Worm (Caenorhabditis elegans) whole organism, mixed stage, embryonic: ENCODE results near the gene F49E8.8.
"Not testable (repeated sequence)": the region's sequence is repeated elsewhere in the genome, so short reads cannot be mapped to it uniquely, and the experiment has no call there.

Experiments
- M03D4.4 ChIP-seq: sonication (generic microtip); optimal IDR thresholded peaks from 2 replicates; lab custom pipeline; 2017; ENCODE audit warnings: mild to moderate bottlenecking, missing genetic modification characterization, missing compliant biosample characterization
- bed-3 ChIP-seq: fragments of 200-800 bp; sonication (Bioruptor generic); optimal IDR thresholded peaks from 3 replicates; lab custom pipeline; 2018; ENCODE audit warnings: mild to moderate bottlenecking, missing genetic modification characterization, moderate library complexity, missing compliant biosample characterization
- blmp-1 ChIP-seq: fragments of 150-350 bp; optimal IDR thresholded peaks from 2 replicates; lab custom pipeline; 2014; ENCODE audit warnings: missing biosample characterization, missing genetic modification characterization
- ceh-39 ChIP-seq: fragments of 150-350 bp; optimal IDR thresholded peaks from 2 replicates; lab custom pipeline; 2014; ENCODE audit warnings: missing biosample characterization, missing genetic modification characterization
- ceh-43 ChIP-seq: fragments of 200-800 bp; sonication (Bioruptor generic); optimal IDR thresholded peaks from 2 replicates; lab custom pipeline; 2018; ENCODE audit warnings: mild to moderate bottlenecking, missing genetic modification characterization, moderate library complexity, missing compliant biosample characterization
- ceh-83 ChIP-seq: fragments of 200-800 bp; sonication (Bioruptor generic); optimal IDR thresholded peaks from 2 replicates; lab custom pipeline; 2018; ENCODE audit warnings: mild to moderate bottlenecking, missing genetic modification characterization, missing compliant biosample characterization
- ces-1 ChIP-seq: fragments of 150-350 bp; optimal IDR thresholded peaks from 2 replicates; lab custom pipeline; 2014; ENCODE audit warnings: missing biosample characterization, missing genetic modification reagents, missing genetic modification characterization
- cnd-1 ChIP-seq: fragments of 200-800 bp; sonication (Bioruptor generic); optimal IDR thresholded peaks from 2 replicates; lab custom pipeline; 2018; ENCODE audit warnings: mild to moderate bottlenecking, missing genetic modification characterization, missing compliant biosample characterization
- drap-1 ChIP-seq: fragments of 200-800 bp; sonication (Bioruptor generic); optimal IDR thresholded peaks from 3 replicates; lab custom pipeline; 2018; ENCODE audit warnings: mild to moderate bottlenecking, missing genetic modification characterization, missing compliant biosample characterization
- elt-1 ChIP-seq: sonication (generic microtip); optimal IDR thresholded peaks from 2 replicates; lab custom pipeline; 2017; ENCODE audit warnings: missing genetic modification characterization, mild to moderate bottlenecking, missing compliant biosample characterization, antibody characterized with exemption, moderate library complexity, borderline replicate concordance; ENCODE audit not compliant: insufficient read depth
- elt-3 ChIP-seq: fragments of 150-350 bp; optimal IDR thresholded peaks from 2 replicates; lab custom pipeline; 2014; ENCODE audit warnings: missing biosample characterization, missing genetic modification characterization
- flh-1 ChIP-seq: fragments of 200-800 bp; sonication (Bioruptor generic); optimal IDR thresholded peaks from 2 replicates; lab custom pipeline; 2018; ENCODE audit warnings: mild to moderate bottlenecking, missing genetic modification characterization, moderate library complexity, missing compliant biosample characterization
- hlh-1 ChIP-seq: fragments of 150-350 bp; optimal IDR thresholded peaks from 2 replicates; lab custom pipeline; 2014; ENCODE audit warnings: missing biosample characterization, missing genetic modification reagents, missing genetic modification characterization
- lin-13 ChIP-seq: fragments of 150-350 bp; optimal IDR thresholded peaks from 2 replicates; lab custom pipeline; 2014; ENCODE audit warnings: missing biosample characterization, missing genetic modification characterization
- lin-32 ChIP-seq: fragments of 200-800 bp; sonication (Bioruptor generic); optimal IDR thresholded peaks from 2 replicates; lab custom pipeline; 2018; ENCODE audit warnings: mild to moderate bottlenecking, missing genetic modification characterization, missing compliant biosample characterization
- lsy-2 ChIP-seq: fragments of 150-350 bp; optimal IDR thresholded peaks from 2 replicates; lab custom pipeline; 2014; ENCODE audit warnings: missing biosample characterization, missing genetic modification characterization
- mep-1 ChIP-seq: fragments of 150-350 bp; optimal IDR thresholded peaks from 2 replicates; lab custom pipeline; 2017; ENCODE audit warnings: missing biosample characterization, missing genetic modification reagents, missing genetic modification characterization, inconsistent platforms
- mls-2 ChIP-seq: sonication (generic microtip); optimal IDR thresholded peaks from 2 replicates; lab custom pipeline; 2016; ENCODE audit warnings: mild to moderate bottlenecking, missing genetic modification characterization, moderate library complexity, missing compliant biosample characterization
- nhr-2 ChIP-seq: fragments of 150-350 bp; optimal IDR thresholded peaks from 2 replicates; lab custom pipeline; 2014; ENCODE audit warnings: missing biosample characterization, missing genetic modification characterization
- nhr-237 ChIP-seq: fragments of 150-350 bp; optimal IDR thresholded peaks from 2 replicates; lab custom pipeline; 2014; ENCODE audit warnings: missing biosample characterization, missing genetic modification characterization
- nhr-28 ChIP-seq: fragments of 150-350 bp; optimal IDR thresholded peaks from 2 replicates; lab custom pipeline; 2014; ENCODE audit warnings: missing biosample characterization, missing genetic modification characterization
- nhr-76 ChIP-seq: sonication (generic microtip); optimal IDR thresholded peaks from 2 replicates; lab custom pipeline; 2017; ENCODE audit warnings: missing biosample characterization, missing genetic modification characterization
- pha-4 ChIP-seq: fragments of 150-350 bp; optimal IDR thresholded peaks from 2 replicates; lab custom pipeline; 2018; ENCODE audit warnings: missing biosample characterization, missing genetic modification reagents, missing genetic modification characterization
- sem-2 ChIP-seq: fragments of 200-800 bp; sonication (Bioruptor generic); optimal IDR thresholded peaks from 2 replicates; lab custom pipeline; 2018; ENCODE audit warnings: mild to moderate bottlenecking, missing genetic modification characterization, missing compliant biosample characterization
- snpc-4 ChIP-seq: fragments of 150-350 bp; optimal IDR thresholded peaks from 2 replicates; lab custom pipeline; 2014; ENCODE audit warnings: missing biosample characterization, missing genetic modification characterization
- tbx-8 ChIP-seq: fragments of 200-800 bp; sonication (Bioruptor generic); optimal IDR thresholded peaks from 2 replicates; lab custom pipeline; 2018; ENCODE audit warnings: mild to moderate bottlenecking, missing genetic modification characterization, moderate library complexity, missing compliant biosample characterization
- unc-120 ChIP-seq: sonication (generic microtip); optimal IDR thresholded peaks from 2 replicates; lab custom pipeline; 2017; ENCODE audit warnings: missing genetic modification characterization, missing compliant biosample characterization; ENCODE audit not compliant: poor library complexity, severe bottlenecking
- unc-39 ChIP-seq: fragments of 150-350 bp; optimal IDR thresholded peaks from 2 replicates; lab custom pipeline; 2014; ENCODE audit warnings: missing biosample characterization, missing genetic modification characterization
- unc-62 ChIP-seq: fragments of 150-350 bp; optimal IDR thresholded peaks from 2 replicates; lab custom pipeline; 2014; ENCODE audit warnings: missing biosample characterization, missing genetic modification reagents, missing genetic modification characterization
- ztf-11 ChIP-seq: fragments of 150-350 bp; optimal IDR thresholded peaks from 2 replicates; lab custom pipeline; 2014; ENCODE audit warnings: missing biosample characterization, missing genetic modification characterization

The F49E8.8 gene

DNA sequence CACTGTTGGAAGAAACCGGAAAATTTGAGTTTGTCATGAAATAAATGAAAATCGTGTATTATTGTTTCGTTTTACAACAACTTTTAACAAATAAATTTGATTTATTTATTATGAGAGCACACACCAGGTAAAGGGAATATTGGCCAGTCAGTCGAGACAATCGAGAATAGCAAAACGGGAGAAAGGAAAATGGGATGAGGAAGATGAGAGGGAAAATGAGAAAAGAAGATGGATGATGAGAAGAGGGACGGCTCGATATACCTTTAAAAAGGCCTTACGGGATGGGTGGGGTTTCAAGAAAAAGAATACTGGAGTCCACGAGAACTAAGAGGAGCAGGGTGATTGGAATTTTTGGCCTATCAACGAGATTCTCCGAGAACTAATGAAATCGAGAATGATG, 2.2 kb downstream of the F49E8.8 start:
- TF ChIP-seq nhr-2 (tag; lab: Kevin White, UChicago) (no peak), flh-1 (GFP tag; lab: Kevin White, UChicago) (no peak), lsy-2 (no peak), ces-1 (GFP tag; lab: Kevin White, UChicago) (no peak), lin-32 (no peak), ztf-11 (no peak), sem-2 (GFP tag; lab: Kevin White, UChicago) (no peak), M03D4.4 (tag; lab: Kevin White, UChicago) (no peak), pha-4 (no peak), blmp-1 (tag; lab: Kevin White, UChicago) (no peak), unc-39 (tag; lab: Kevin White, UChicago) (no peak), drap-1 (GFP tag; lab: Kevin White, UChicago) (no peak), snpc-4 (no peak), ceh-43 (GFP tag; lab: Kevin White, UChicago) (no peak), bed-3 (GFP tag; lab: Kevin White, UChicago) (no peak), ceh-83 (no peak), nhr-76 (tag; lab: Kevin White, UChicago) (no peak), tbx-8 (GFP tag; lab: Kevin White, UChicago) (no peak), mls-2 (tag; lab: Kevin White, UChicago) (no peak)
- TF ChIP-seq, all 35 proteins: peak for 0

DNA sequence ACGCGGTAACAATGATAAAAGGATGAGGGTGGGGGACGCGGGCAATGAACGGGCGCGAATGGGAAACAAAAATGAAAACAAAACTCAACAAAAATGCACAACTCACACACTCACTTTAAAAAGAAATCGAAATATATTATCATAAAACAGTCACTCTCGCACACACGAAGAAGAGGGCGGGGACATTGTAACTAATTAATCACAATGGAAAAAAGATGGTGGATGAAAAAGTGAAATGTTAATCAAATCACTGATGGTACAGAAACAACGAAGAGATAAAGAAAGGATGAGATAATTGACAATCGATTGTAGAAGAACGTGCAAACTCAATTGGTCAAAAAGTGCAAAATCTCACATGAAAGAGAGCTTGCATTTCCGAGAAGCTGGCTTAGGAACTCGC, 2.8 kb downstream of the F49E8.8 start:
- no peak for TF ChIP-seq unc-120
- no peak for TF ChIP-seq lin-13 (tag; lab: Kevin White, UChicago)
- no peak for TF ChIP-seq ceh-83
- TF ChIP-seq lsy-2: no peak
- TF ChIP-seq unc-62 (GFP tag; lab: Kevin White, UChicago): no peak
- no peak for TF ChIP-seq ces-1 (GFP tag; lab: Kevin White, UChicago)
- TF ChIP-seq drap-1 (GFP tag; lab: Kevin White, UChicago): no peak
- no peak for TF ChIP-seq elt-1 (tag; lab: Kevin White, UChicago)
- no peak for TF ChIP-seq hlh-1
- TF ChIP-seq cnd-1 (tag; lab: Kevin White, UChicago): no peak
- no peak for TF ChIP-seq ztf-11
- TF ChIP-seq lin-32: no peak
- no peak for TF ChIP-seq nhr-28 (tag; lab: Kevin White, UChicago)
- no peak for TF ChIP-seq elt-3 (tag; lab: Kevin White, UChicago)

DNA sequence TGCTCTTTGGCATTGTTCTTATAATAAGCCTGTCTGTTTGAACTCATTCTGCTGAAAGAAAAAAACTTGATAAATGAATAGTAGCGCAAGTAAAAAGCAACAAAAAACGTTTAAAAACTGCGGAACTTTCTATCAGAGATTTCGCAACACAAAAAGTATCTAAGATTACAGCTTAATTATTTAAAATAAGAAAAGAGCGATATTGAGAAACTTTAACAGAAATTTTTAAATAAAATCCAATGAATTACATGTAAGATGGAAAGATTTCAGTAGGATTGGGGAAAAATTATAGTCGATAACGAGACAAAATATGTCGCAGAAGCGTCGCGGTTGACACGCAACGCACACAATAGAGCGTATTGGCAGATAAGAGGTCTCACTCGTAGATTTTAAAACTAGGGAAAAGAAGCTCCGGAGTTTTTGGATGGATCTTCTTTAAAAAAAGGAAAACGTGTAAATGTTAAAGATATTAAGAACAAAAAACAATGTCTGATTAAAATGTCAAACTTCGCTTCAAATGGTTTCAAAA, 5.2 kb downstream of the F49E8.8 start, which contains the start of gene ima-3:
TSS of gene ima-3 (minus strand) at position 51 of the 529 bp plus-strand sequence.
- TF ChIP-seq ceh-39 (tag; lab: Kevin White, UChicago) (peak; percentile 88), pha-4 (no peak), nhr-2 (tag; lab: Kevin White, UChicago) (no peak), mep-1 (peak; percentile 61), nhr-237 (peak; percentile 52), ces-1 (GFP tag; lab: Kevin White, UChicago) (peak; percentile 45), elt-1 (tag; lab: Kevin White, UChicago) (no peak), snpc-4 (no peak), lsy-2 (peak; percentile 35)

DNA sequence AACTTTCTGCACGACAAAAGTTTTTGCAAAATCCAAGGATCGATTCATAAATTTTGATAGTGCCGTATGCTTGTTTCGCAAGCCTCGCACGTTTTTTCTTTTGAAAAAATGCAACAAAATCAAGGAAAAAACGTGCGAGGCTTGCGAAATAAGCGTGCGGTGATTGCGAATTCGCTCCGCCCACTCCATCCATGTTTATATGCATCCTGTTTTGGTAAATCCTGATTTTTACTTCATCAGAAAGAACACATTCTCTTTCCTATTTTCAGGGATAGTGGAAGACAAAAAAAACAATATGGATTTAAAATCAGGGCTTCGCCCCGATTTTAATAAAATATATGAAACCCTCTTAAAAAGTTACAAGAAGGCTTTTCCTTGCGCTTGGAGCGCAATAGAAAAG, 7.4 kb downstream of the F49E8.8 start, which contains the start of gene F32E10.9:
TSS of gene F32E10.9 (minus strand) at position 101 of the 400 bp plus-strand sequence.
- not testable (repeated sequence) for TF ChIP-seq elt-1, nhr-2, M03D4.4 (tag; lab: Kevin White, UChicago)

DNA sequence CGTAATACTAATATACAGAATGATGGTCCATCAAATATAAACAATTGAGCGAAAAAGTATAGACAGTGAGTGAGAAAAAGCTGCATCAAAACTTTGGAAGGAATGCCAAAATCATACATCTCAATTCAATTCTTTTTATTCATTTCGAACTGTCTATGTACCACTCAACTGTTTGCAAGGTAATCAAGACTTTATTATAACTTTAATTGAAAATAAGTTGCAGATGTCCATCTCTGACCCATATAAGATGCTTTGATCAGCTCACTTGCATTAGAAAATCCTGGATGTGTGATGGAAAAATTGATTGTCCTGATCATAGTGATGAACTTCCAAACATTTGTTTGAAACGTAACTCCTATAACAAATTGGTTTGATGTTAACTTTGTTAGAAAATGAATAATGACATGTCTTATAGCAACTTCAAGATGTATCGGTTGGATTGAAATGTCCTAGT, 11.1 kb downstream of the F49E8.8 start, which contains the start of gene F32E10.8:
TSS of gene F32E10.8 (plus strand) at position 51 of the 454 bp plus-strand sequence.
- TF ChIP-seq mls-2 (tag; lab: Kevin White, UChicago): no peak
- no peak for TF ChIP-seq nhr-28 (tag; lab: Kevin White, UChicago)
- no peak for TF ChIP-seq ceh-39 (tag; lab: Kevin White, UChicago)
- TF ChIP-seq unc-39 (tag; lab: Kevin White, UChicago): no peak
- no peak for TF ChIP-seq lin-13 (tag; lab: Kevin White, UChicago)
- TF ChIP-seq ceh-43 (GFP tag; lab: Kevin White, UChicago): no peak
